Fruit fly (Drosophila melanogaster) whole organism, embryonic: ENCODE results near the gene feo.

Experiments
- CG10274 ChIP-seq: fragments of 200-800 bp; sonication (Bioruptor generic); optimal IDR thresholded peaks from 3 replicates; lab custom pipeline; 2017; ENCODE audit warnings: missing biosample characterization, mild to moderate bottlenecking, missing genetic modification characterization
- CG12391 ChIP-seq: fragments of 200-800 bp; sonication (Bioruptor generic); optimal IDR thresholded peaks from 3 replicates; lab custom pipeline; 2018; ENCODE audit warnings: missing biosample characterization, mild to moderate bottlenecking, missing genetic modification characterization, moderate library complexity
- CG13123 ChIP-seq: fragments of 200-800 bp; sonication (Bioruptor generic); optimal IDR thresholded peaks from 2 replicates; lab custom pipeline; 2016; ENCODE audit warnings: missing biosample characterization, missing genetic modification characterization
- CG14710 ChIP-seq: fragments of 200-800 bp; sonication (Bioruptor generic); optimal IDR thresholded peaks from 3 replicates; lab custom pipeline; 2019; ENCODE audit warnings: missing biosample characterization, mild to moderate bottlenecking, missing genetic modification characterization, moderate library complexity
- CG15514 ChIP-seq: fragments of 200-800 bp; sonication (Bioruptor generic); optimal IDR thresholded peaks from 3 replicates; lab custom pipeline; 2017; ENCODE audit warnings: missing biosample characterization, missing genetic modification characterization, mild to moderate bottlenecking, moderate library complexity, missing genetic modification reagents
- CG1603 ChIP-seq: fragments of 200-800 bp; sonication (Bioruptor generic); optimal IDR thresholded peaks from 2 replicates; lab custom pipeline; 2019; ENCODE audit warnings: missing biosample characterization, mild to moderate bottlenecking, missing genetic modification characterization, moderate library complexity
- CG16779 ChIP-seq: fragments of 200-800 bp; sonication (Bioruptor generic); IDR thresholded peaks from 2 replicates; pipeline ENCODE4 v1.3.6; 2022; ENCODE audit warnings: missing biosample characterization, missing genetic modification characterization
- CG43689 ChIP-seq: fragments of 200-800 bp; sonication (Bioruptor generic); IDR thresholded peaks from 2 replicates; pipeline ENCODE4 v1.3.6; 2022; ENCODE audit warnings: missing biosample characterization, missing genetic modification characterization
- CG5180 ChIP-seq: fragments of 200-800 bp; sonication (Bioruptor generic); optimal IDR thresholded peaks from 3 replicates; lab custom pipeline; 2017; ENCODE audit warnings: missing biosample characterization, missing genetic modification characterization, mild to moderate bottlenecking, moderate library complexity, missing genetic modification reagents
- CG6791 ChIP-seq: fragments of 200-800 bp; sonication (Bioruptor generic); IDR thresholded peaks from 3 replicates; pipeline ENCODE4 v1.3.6; 2022; ENCODE audit warnings: missing biosample characterization, missing genetic modification characterization; ENCODE audit not compliant: partially characterized antibody
- CG7745 ChIP-seq: fragments of 200-800 bp; sonication (Bioruptor generic); optimal IDR thresholded peaks from 2 replicates; lab custom pipeline; 2018; ENCODE audit warnings: missing biosample characterization, mild to moderate bottlenecking, missing genetic modification characterization, moderate library complexity
- CG8089 ChIP-seq: fragments of 200-800 bp; sonication (Bioruptor generic); optimal IDR thresholded peaks from 3 replicates; lab custom pipeline; 2016; ENCODE audit warnings: missing biosample characterization, missing genetic modification characterization
- CG8281 ChIP-seq: fragments of 200-800 bp; sonication (Bioruptor generic); optimal IDR thresholded peaks from 2 replicates; lab custom pipeline; 2018; ENCODE audit warnings: missing biosample characterization, mild to moderate bottlenecking, missing genetic modification characterization, moderate library complexity
- Dek ChIP-seq: fragments of 200-800 bp; sonication (Bioruptor generic); optimal IDR thresholded peaks from 3 replicates; lab custom pipeline; 2019; ENCODE audit warnings: missing biosample characterization, mild to moderate bottlenecking, missing genetic modification characterization, moderate library complexity
- Doc3 ChIP-seq: fragments of 200-800 bp; sonication (Bioruptor generic); IDR thresholded peaks from 3 replicates; pipeline ENCODE4 v1.3.6; 2022; ENCODE audit warnings: missing biosample characterization, missing genetic modification characterization; ENCODE audit not compliant: partially characterized antibody
- E2f2 ChIP-seq: fragments of 200-800 bp; sonication (Bioruptor generic); IDR thresholded peaks from 2 replicates; pipeline ENCODE4 v1.3.6; 2022; ENCODE audit warnings: missing biosample characterization, missing genetic modification characterization
- Eip74EF ChIP-seq, 2 experiments: fragments of 200-800 bp in 1 of 2; fragments of >200 bp in 1 of 2; sonication (Bioruptor generic) in 1 of 2; optimal IDR thresholded peaks; 2 replicates each; lab custom pipeline; 2017 to 2019; ENCODE audit warnings: missing biosample characterization in 2 of 2, missing genetic modification characterization in 2 of 2, mild to moderate bottlenecking in 1 of 2, moderate library complexity in 1 of 2
- Ets97D ChIP-seq: fragments of 200-800 bp; sonication (Bioruptor generic); optimal IDR thresholded peaks from 3 replicates; lab custom pipeline; 2016; ENCODE audit warnings: missing biosample characterization, missing genetic modification characterization
- HLH3B ChIP-seq: fragments of 200-800 bp; sonication (Bioruptor generic); IDR thresholded peaks from 2 replicates; pipeline ENCODE4 v1.3.6; 2022; ENCODE audit warnings: missing biosample characterization, missing genetic modification characterization
- Kr ChIP-seq: fragments of 200-800 bp; sonication (Bioruptor generic); optimal IDR thresholded peaks from 2 replicates; lab custom pipeline; 2017; ENCODE audit warnings: missing biosample characterization, mild to moderate bottlenecking, missing genetic modification characterization
- MBD-R2 ChIP-seq: fragments of 200-800 bp; sonication (Bioruptor generic); IDR thresholded peaks from 2 replicates; pipeline ENCODE4 v1.3.6; 2022; ENCODE audit warnings: missing biosample characterization, missing genetic modification characterization
- Oaz ChIP-seq: fragments of 200-800 bp; sonication (Bioruptor generic); IDR thresholded peaks from 2 replicates; pipeline ENCODE4 v1.3.6; 2022; ENCODE audit warnings: missing biosample characterization, missing genetic modification characterization
- Ravus ChIP-seq: fragments of 200-800 bp; sonication (Bioruptor generic); IDR thresholded peaks from 2 replicates; pipeline ENCODE4 v1.3.6; 2022; ENCODE audit warnings: missing biosample characterization, missing genetic modification characterization
- Sin3A ChIP-seq: fragments of >200 bp; optimal IDR thresholded peaks from 2 replicates; lab custom pipeline; 2018
- Sry-δ ChIP-seq: fragments of 200-800 bp; sonication (Bioruptor generic); optimal IDR thresholded peaks from 2 replicates; lab custom pipeline; 2016; ENCODE audit warnings: missing biosample characterization, missing genetic modification characterization
- aop ChIP-seq: fragments of 200-800 bp; sonication (Bioruptor generic); IDR thresholded peaks from 2 replicates; pipeline ENCODE4 v1.3.6; 2022; ENCODE audit warnings: missing biosample characterization, missing genetic modification characterization
- cg ChIP-seq: fragments of 200-800 bp; sonication (Bioruptor generic); optimal IDR thresholded peaks from 3 replicates; lab custom pipeline; 2019; ENCODE audit warnings: missing biosample characterization, mild to moderate bottlenecking, missing genetic modification characterization, moderate library complexity
- crol ChIP-seq: fragments of 200-800 bp; sonication (Bioruptor generic); IDR thresholded peaks from 2 replicates; pipeline ENCODE4 v1.3.6; 2022; ENCODE audit warnings: missing biosample characterization, missing genetic modification characterization
- fd3F ChIP-seq: fragments of 200-800 bp; sonication (Bioruptor generic); optimal IDR thresholded peaks from 2 replicates; lab custom pipeline; 2018; ENCODE audit warnings: missing biosample characterization, mild to moderate bottlenecking, missing genetic modification characterization, moderate library complexity
- hb ChIP-seq: fragments of 200-800 bp; sonication (Bioruptor generic); IDR thresholded peaks from 3 replicates; pipeline ENCODE4 v1.3.6; 2022; ENCODE audit warnings: missing biosample characterization, missing genetic modification characterization; ENCODE audit not compliant: partially characterized antibody
- hbn ChIP-seq: fragments of 200-800 bp; sonication (Bioruptor generic); IDR thresholded peaks from 2 replicates; pipeline ENCODE4 v1.3.6; 2022; ENCODE audit warnings: missing biosample characterization, missing genetic modification characterization; ENCODE audit not compliant: partially characterized antibody
- hkb ChIP-seq, 2 experiments: fragments of 200-800 bp in 1 of 2; fragments of >200 bp in 1 of 2; sonication (Bioruptor generic) in 1 of 2; IDR thresholded peaks in 1 of 2; optimal IDR thresholded peaks in 1 of 2; 2 replicates each; pipeline versions ENCODE4 v1.3.6 to Lab custom; 2017 to 2022; ENCODE audit warnings: missing biosample characterization in 1 of 2, missing genetic modification characterization in 1 of 2
- ind ChIP-seq: fragments of 200-800 bp; sonication (Bioruptor generic); optimal IDR thresholded peaks from 3 replicates; lab custom pipeline; 2016; ENCODE audit warnings: missing biosample characterization, missing genetic modification characterization
- ken ChIP-seq: fragments of 200-800 bp; sonication (Bioruptor generic); IDR thresholded peaks from 3 replicates; pipeline ENCODE4 v1.3.6; 2022; ENCODE audit warnings: missing biosample characterization, missing genetic modification characterization
- knrl ChIP-seq: fragments of 200-800 bp; sonication (Bioruptor generic); IDR thresholded peaks from 3 replicates; pipeline ENCODE4 v1.3.6; 2022; ENCODE audit warnings: missing biosample characterization, missing genetic modification characterization; ENCODE audit not compliant: partially characterized antibody
- onecut ChIP-seq: fragments of 200-800 bp; sonication (Bioruptor generic); IDR thresholded peaks from 2 replicates; pipeline ENCODE4 v1.3.6; 2022; ENCODE audit warnings: missing biosample characterization, missing genetic modification characterization
- pfk ChIP-seq: fragments of 200-800 bp; sonication (Bioruptor generic); optimal IDR thresholded peaks from 2 replicates; lab custom pipeline; 2018; ENCODE audit warnings: missing biosample characterization, mild to moderate bottlenecking, missing genetic modification characterization, moderate library complexity
- pho ChIP-seq: fragments of 200-800 bp; sonication (Bioruptor generic); optimal IDR thresholded peaks from 2 replicates; lab custom pipeline; 2016; ENCODE audit warnings: missing biosample characterization, missing genetic modification characterization
- slbo ChIP-seq: fragments of 200-800 bp; sonication (Bioruptor generic); IDR thresholded peaks from 2 replicates; pipeline ENCODE4 v1.3.6; 2022; ENCODE audit warnings: missing biosample characterization, missing genetic modification characterization
- stwl ChIP-seq: fragments of 200-800 bp; sonication (Bioruptor generic); optimal IDR thresholded peaks from 3 replicates; lab custom pipeline; 2018; ENCODE audit warnings: missing biosample characterization, mild to moderate bottlenecking, missing genetic modification characterization, moderate library complexity
- sug ChIP-seq: fragments of 200-800 bp; optimal IDR thresholded peaks from 2 replicates; lab custom pipeline; 2019; ENCODE audit warnings: missing biosample characterization, mild to moderate bottlenecking, missing genetic modification characterization, moderate library complexity
- tgo ChIP-seq: fragments of 200-800 bp; sonication (Bioruptor generic); IDR thresholded peaks from 3 replicates; pipeline ENCODE4 v1.3.6; 2022; ENCODE audit warnings: missing biosample characterization, missing genetic modification characterization
- tio ChIP-seq: fragments of 200-800 bp; sonication (Bioruptor generic); optimal IDR thresholded peaks from 2 replicates; lab custom pipeline; 2017; ENCODE audit warnings: missing biosample characterization, missing genetic modification characterization, inconsistent platforms
- tll ChIP-seq, 2 experiments: fragments of 200-800 bp in 1 of 2; fragments of >200 bp in 1 of 2; sonication (Bioruptor generic) in 1 of 2; optimal IDR thresholded peaks; 2 replicates each; lab custom pipeline; 2017 to 2019; ENCODE audit warnings: missing biosample characterization in 2 of 2, missing genetic modification characterization in 2 of 2, mild to moderate bottlenecking in 1 of 2, moderate library complexity in 1 of 2
- yki ChIP-seq: fragments of >200 bp; optimal IDR thresholded peaks from 3 replicates; lab custom pipeline; 2018

feo gene

DNA sequence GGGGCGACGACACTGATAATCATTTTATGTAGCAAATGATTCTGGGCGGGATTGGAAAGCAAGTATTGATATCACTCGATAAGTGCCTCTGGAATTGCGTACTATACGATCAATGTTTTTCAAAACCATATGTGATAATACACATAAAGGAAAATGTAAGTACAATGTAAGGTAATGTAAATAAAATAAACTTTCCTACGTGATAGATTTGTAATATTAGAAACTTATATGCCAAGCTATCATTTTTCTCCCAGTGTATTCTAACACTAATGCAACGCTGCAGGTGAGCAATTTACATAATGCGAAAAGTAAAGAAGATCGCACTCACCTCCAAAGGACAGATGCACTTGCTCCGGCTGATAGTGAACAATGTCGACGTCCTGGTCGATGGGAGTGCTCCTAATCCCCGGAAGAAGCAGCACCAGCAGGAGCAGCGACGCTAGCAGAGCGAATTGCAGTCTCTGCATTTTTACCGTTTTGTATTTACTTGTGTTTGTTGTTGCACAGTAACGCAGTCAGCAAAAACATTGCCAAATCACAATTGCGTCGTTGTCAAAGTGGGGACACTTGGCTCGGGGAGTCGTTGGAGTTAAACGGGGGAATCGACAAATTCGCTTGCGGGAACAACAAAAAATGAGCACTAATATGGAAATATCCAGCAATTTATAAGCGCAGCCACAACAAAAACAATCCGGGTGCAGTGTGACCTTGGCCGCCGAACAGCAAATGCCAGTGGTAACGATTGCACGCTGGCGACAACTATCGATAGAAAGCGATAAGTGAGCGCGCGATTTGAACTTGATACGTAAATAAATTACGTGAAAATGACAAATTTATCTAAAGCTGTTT is 22.6 kb upstream of the feo start, which contains the start of gene CG1637 (continued):
- TF ChIP-seq Dek (no peak), Oaz (no peak), stwl (tag; lab: Kevin White, UChicago) (peak; percentile 28), Sry-δ (GFP tag; lab: Kevin White, UChicago) (peak; percentile 64), CG10274 (GFP tag; lab: Kevin White, UChicago) (no peak), CG14710 (tag; lab: Kevin White, UChicago) (peak; percentile 16), CG1603 (peak; percentile 50), ind (GFP tag; lab: Kevin White, UChicago) (no peak), pfk (no peak), Doc3 (GFP tag; lab: Robert Waterston, UW) (peak; percentile 32; the same call in 1 of the 3 replicates), CG8089 (GFP tag; lab: Kevin White, UChicago) (no peak), CG15514 (GFP tag; lab: Kevin White, UChicago) (peak; percentile 42), CG6791 (GFP tag; lab: Robert Waterston, UW) (peak; percentile 67), crol (GFP tag; lab: Robert Waterston, UW) (no peak), CG43689 (GFP tag; lab: Robert Waterston, UW) (no peak), MBD-R2 (GFP tag; lab: Robert Waterston, UW) (peak; percentile 70), knrl (GFP tag; lab: Robert Waterston, UW) (peak; percentile 66), fd3F (GFP tag; lab: Kevin White, UChicago) (no peak), Ets97D (GFP tag; lab: Kevin White, UChicago) (peak; percentile 20), Kr (GFP tag; lab: Kevin White, UChicago) (no peak), hbn (GFP tag; lab: Robert Waterston, UW) (peak; percentile 64), E2f2 (GFP tag; lab: Robert Waterston, UW) (peak; percentile 93), Eip74EF (GFP tag; optimal IDR thresholded peaks at IDR 0.05; lab: Kevin White, UChicago) (no peak), onecut (GFP tag; lab: Robert Waterston, UW) (no peak), HLH3B (no peak), sug (tag; lab: Kevin White, UChicago) (no peak)

DNA sequence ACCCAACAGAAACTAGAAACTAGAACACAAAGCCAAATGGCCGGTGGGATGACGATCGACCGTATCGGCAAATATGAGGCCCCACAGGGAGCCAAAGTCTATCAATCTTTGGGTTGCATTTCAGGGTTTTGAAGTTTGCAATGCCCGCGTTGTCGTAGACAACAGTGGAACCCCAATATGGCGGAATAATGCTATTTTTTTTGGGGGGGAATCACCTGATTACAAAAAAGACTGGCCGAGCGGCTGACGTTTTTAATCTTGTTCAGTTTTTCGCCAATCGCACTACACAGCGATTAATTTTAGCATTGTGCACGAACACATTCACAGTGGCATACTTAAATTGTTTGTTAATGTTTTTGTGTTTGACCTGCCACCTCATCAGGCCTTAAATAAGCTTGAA is 21.8 kb upstream of the feo start:
- TF ChIP-seq sug (tag; lab: Kevin White, UChicago) (peak; percentile 56), hkb (optimal IDR thresholded peaks at IDR 0.05; lab: Kevin White, UChicago) (no peak), hkb (GFP tag; IDR thresholded peaks at IDR 0.05; lab: Robert Waterston, UW) (no peak)
- TF ChIP-seq, all 482 proteins: peak for 1

DNA sequence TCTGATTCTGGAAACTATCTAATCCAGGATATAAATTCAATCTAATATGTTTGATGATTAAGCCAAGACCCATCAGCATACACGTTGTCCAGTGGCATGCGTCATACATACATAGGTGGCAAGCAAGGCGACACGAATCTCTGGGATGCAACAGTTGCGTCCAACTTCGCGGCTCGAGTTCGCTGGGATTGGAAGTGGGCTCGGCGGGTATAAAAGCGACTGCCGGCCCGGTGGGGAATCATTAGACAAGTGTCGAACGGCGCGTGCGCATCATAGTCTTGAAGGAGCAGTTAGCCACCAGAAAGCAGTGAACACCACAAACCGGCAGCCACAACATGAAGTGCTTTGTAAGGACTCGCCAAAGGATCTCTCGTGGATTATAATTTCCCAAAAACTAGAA is 14.4 kb upstream of the feo start, which contains the start of gene CG2157:
TSS of gene CG2157 (plus strand) at position 240 of the 400 bp plus-strand sequence.
- TF ChIP-seq tio (no peak), tll (GFP tag; optimal IDR thresholded peaks at IDR 0.05; lab: Kevin White, UChicago) (no peak), Ravus (no peak), CG5180 (GFP tag; lab: Kevin White, UChicago) (peak; percentile 95), ken (GFP tag; lab: Robert Waterston, UW) (0 out of 3 replicates have a peak, but pooled peaks have one; percentile 26)

DNA sequence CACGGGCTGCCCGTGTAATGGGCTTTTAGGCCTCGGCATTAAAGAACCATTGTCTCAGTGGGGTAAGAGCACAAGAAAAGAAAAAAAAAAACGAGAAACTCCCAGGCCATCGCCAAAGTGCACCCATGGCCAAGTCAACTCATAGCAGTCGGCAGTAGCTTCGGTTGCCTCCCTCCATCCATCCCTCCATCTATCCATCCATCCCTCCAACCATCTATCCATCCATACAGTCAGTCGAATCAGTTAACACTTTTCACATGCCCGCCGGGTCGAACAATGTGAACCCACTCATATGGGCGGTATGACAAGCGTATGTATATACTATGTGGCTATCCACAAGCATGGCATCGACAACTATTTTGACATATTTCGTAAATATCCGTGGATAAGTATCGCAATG is 13.0 kb upstream of the feo start:
- TF ChIP-seq aop (GFP tag; lab: Robert Waterston, UW): no peak
- TF ChIP-seq yki (lab: Kevin White, UChicago): no peak
- no peak for TF ChIP-seq CG16779 (GFP tag; lab: Robert Waterston, UW)
- no peak for TF ChIP-seq tgo (GFP tag; lab: Robert Waterston, UW)
- TF ChIP-seq CG13123 (GFP tag; lab: Kevin White, UChicago): no peak
- peak; percentile 92 for TF ChIP-seq CG8281 (tag; lab: Kevin White, UChicago)
- no peak for TF ChIP-seq Sin3A
- TF ChIP-seq cg: no peak
- no peak for TF ChIP-seq CG12391 (tag; lab: Kevin White, UChicago)
- no peak for TF ChIP-seq CG7745
- 0 out of 3 replicates have a peak, but pooled peaks have one; percentile 41 for TF ChIP-seq hb (GFP tag; lab: Robert Waterston, UW)
- TF ChIP-seq pho: no peak
- no peak for TF ChIP-seq slbo (GFP tag; lab: Robert Waterston, UW)
